Fruit fly (Drosophila melanogaster) whole organism, prepupa: Measurements from ENCODE around the gene CG12522.

Source experiments
- CG10631 ChIP-seq: fragments of 200-800 bp; sonication (Bioruptor generic); optimal IDR thresholded peaks from 2 replicates; lab custom pipeline; 2016; ENCODE audit warnings: missing biosample characterization, missing genetic modification characterization
- CG10669 ChIP-seq: fragments of 200-800 bp; sonication (Bioruptor generic); optimal IDR thresholded peaks from 3 replicates; lab custom pipeline; 2018; ENCODE audit warnings: missing biosample characterization, mild to moderate bottlenecking, missing genetic modification characterization, moderate library complexity
- CG11294 ChIP-seq: fragments of 200-800 bp; sonication (Bioruptor generic); IDR thresholded peaks from 2 replicates; pipeline ENCODE4 v1.3.6; 2022; ENCODE audit warnings: missing biosample characterization, missing genetic modification characterization
- CG11762 ChIP-seq: fragments of 200-800 bp; sonication (Bioruptor generic); optimal IDR thresholded peaks from 3 replicates; lab custom pipeline; 2016; ENCODE audit warnings: missing biosample characterization, missing genetic modification characterization; ENCODE audit not compliant: insufficient read depth
- CG11902 ChIP-seq: fragments of 200-800 bp; sonication (Bioruptor generic); optimal IDR thresholded peaks from 3 replicates; lab custom pipeline; 2016; ENCODE audit warnings: missing biosample characterization, missing genetic modification characterization
- CG15336 ChIP-seq: fragments of 200-800 bp; sonication (Bioruptor generic); IDR thresholded peaks from 2 replicates; pipeline ENCODE4 v1.3.6; 2022; ENCODE audit warnings: missing biosample characterization, missing genetic modification characterization
- CG1621 ChIP-seq: fragments of 200-800 bp; sonication (Bioruptor generic); optimal IDR thresholded peaks from 3 replicates; lab custom pipeline; 2018; ENCODE audit warnings: missing biosample characterization, mild to moderate bottlenecking, missing genetic modification characterization
- CG16779 ChIP-seq: fragments of 200-800 bp; sonication (Bioruptor generic); optimal IDR thresholded peaks from 3 replicates; lab custom pipeline; 2017; ENCODE audit warnings: missing biosample characterization, mild to moderate bottlenecking, missing genetic modification characterization
- CG31627 ChIP-seq: fragments of 200-800 bp; sonication (Bioruptor generic); optimal IDR thresholded peaks from 3 replicates; lab custom pipeline; 2016; ENCODE audit warnings: missing biosample characterization, missing genetic modification characterization
- CG32006 ChIP-seq: fragments of 200-800 bp; sonication (Bioruptor generic); optimal IDR thresholded peaks from 3 replicates; lab custom pipeline; 2017; ENCODE audit warnings: missing biosample characterization, mild to moderate bottlenecking, missing genetic modification characterization
- CG3919 ChIP-seq: fragments of 200-800 bp; sonication (Bioruptor generic); optimal IDR thresholded peaks from 3 replicates; lab custom pipeline; 2016; ENCODE audit warnings: missing biosample characterization, missing genetic modification characterization
- CG4318 ChIP-seq: fragments of 200-800 bp; sonication (Bioruptor generic); optimal IDR thresholded peaks from 3 replicates; lab custom pipeline; 2017; ENCODE audit warnings: missing biosample characterization, mild to moderate bottlenecking, missing genetic modification characterization
- CG6276 ChIP-seq: fragments of 200-800 bp; sonication (Bioruptor generic); optimal IDR thresholded peaks from 2 replicates; lab custom pipeline; 2017; ENCODE audit warnings: missing biosample characterization, mild to moderate bottlenecking, missing genetic modification characterization
- CG6808 ChIP-seq: fragments of 200-800 bp; sonication (Bioruptor generic); optimal IDR thresholded peaks from 3 replicates; lab custom pipeline; 2017; ENCODE audit warnings: missing biosample characterization, missing genetic modification characterization, mild to moderate bottlenecking, moderate library complexity, missing genetic modification reagents
- CG6854 ChIP-seq: fragments of 200-800 bp; sonication (Bioruptor generic); optimal IDR thresholded peaks from 2 replicates; lab custom pipeline; 2017; ENCODE audit warnings: missing biosample characterization, mild to moderate bottlenecking, missing genetic modification characterization
- CG8632 ChIP-seq: fragments of 200-800 bp; sonication (Bioruptor generic); optimal IDR thresholded peaks from 3 replicates; lab custom pipeline; 2016; ENCODE audit warnings: missing biosample characterization, missing genetic modification characterization
- Eip75B ChIP-seq: fragments of 200-800 bp; sonication (Bioruptor generic); optimal IDR thresholded peaks from 3 replicates; lab custom pipeline; 2016; ENCODE audit warnings: missing biosample characterization, missing genetic modification characterization
- Eip93F ChIP-seq: fragments of 200-800 bp; sonication (Bioruptor generic); optimal IDR thresholded peaks from 2 replicates; lab custom pipeline; 2016; ENCODE audit warnings: missing biosample characterization, mild to moderate bottlenecking, missing genetic modification characterization
- Ets21C ChIP-seq: fragments of 200-800 bp; sonication (Bioruptor generic); optimal IDR thresholded peaks from 3 replicates; lab custom pipeline; 2016; ENCODE audit warnings: missing biosample characterization, missing genetic modification characterization
- Ets96B ChIP-seq: fragments of 200-800 bp; optimal IDR thresholded peaks from 2 replicates; lab custom pipeline; 2019; ENCODE audit warnings: missing biosample characterization, mild to moderate bottlenecking, missing genetic modification characterization, moderate library complexity
- Gug ChIP-seq: fragments of 200-800 bp; sonication (Bioruptor generic); IDR thresholded peaks from 2 replicates; pipeline ENCODE4 v1.3.6; 2022; ENCODE audit warnings: missing biosample characterization, missing genetic modification characterization
- Hr38 ChIP-seq: sonication (Bioruptor generic); optimal IDR thresholded peaks from 2 replicates; lab custom pipeline; 2016; ENCODE audit warnings: missing biosample characterization, missing genetic modification characterization
- Hr4 ChIP-seq: fragments of 200-800 bp; sonication (Bioruptor generic); optimal IDR thresholded peaks from 3 replicates; lab custom pipeline; 2016; ENCODE audit warnings: missing biosample characterization, missing genetic modification characterization
- OdsH ChIP-seq: fragments of 200-800 bp; sonication (Bioruptor generic); optimal IDR thresholded peaks from 3 replicates; lab custom pipeline; 2016; ENCODE audit warnings: missing biosample characterization, missing genetic modification characterization
- Smox ChIP-seq: fragments of 200-800 bp; sonication (Bioruptor generic); optimal IDR thresholded peaks from 3 replicates; lab custom pipeline; 2016; ENCODE audit warnings: missing biosample characterization, missing genetic modification characterization
- Sox102F ChIP-seq: fragments of 200-800 bp; sonication (Bioruptor generic); optimal IDR thresholded peaks from 2 replicates; lab custom pipeline; 2016; ENCODE audit warnings: missing biosample characterization, mild to moderate bottlenecking, missing genetic modification characterization
- Sox15 ChIP-seq: fragments of 200-800 bp; sonication (Bioruptor generic); optimal IDR thresholded peaks from 3 replicates; lab custom pipeline; 2016; ENCODE audit warnings: missing biosample characterization, missing genetic modification characterization
- achi ChIP-seq: fragments of 200-800 bp; sonication (Bioruptor generic); optimal IDR thresholded peaks from 3 replicates; lab custom pipeline; 2016; ENCODE audit warnings: missing biosample characterization, missing genetic modification characterization
- acj6 ChIP-seq: fragments of 200-800 bp; sonication (Bioruptor generic); optimal IDR thresholded peaks from 3 replicates; lab custom pipeline; 2016; ENCODE audit warnings: missing biosample characterization, missing genetic modification characterization
- cyc ChIP-seq: fragments of 200-800 bp; sonication (Bioruptor generic); optimal IDR thresholded peaks from 3 replicates; lab custom pipeline; 2016; ENCODE audit warnings: missing biosample characterization, missing genetic modification characterization
- dac ChIP-seq: fragments of 200-800 bp; sonication (Bioruptor generic); optimal IDR thresholded peaks from 2 replicates; lab custom pipeline; 2017; ENCODE audit warnings: missing biosample characterization, mild to moderate bottlenecking, missing genetic modification characterization
- dsx ChIP-seq: fragments of 200-800 bp; optimal IDR thresholded peaks from 3 replicates; lab custom pipeline; 2019; ENCODE audit warnings: missing biosample characterization, mild to moderate bottlenecking, missing genetic modification characterization, moderate library complexity; ENCODE audit not compliant: poor library complexity, severe bottlenecking
- eg ChIP-seq: fragments of 200-800 bp; sonication (Bioruptor generic); IDR thresholded peaks from 3 replicates; pipeline ENCODE4 v1.3.6; 2022; ENCODE audit warnings: missing biosample characterization, missing genetic modification characterization
- esn ChIP-seq: fragments of 200-800 bp; sonication (Bioruptor generic); optimal IDR thresholded peaks from 2 replicates; lab custom pipeline; 2016; ENCODE audit warnings: missing biosample characterization, mild to moderate bottlenecking, missing genetic modification characterization, moderate library complexity
- fd59A ChIP-seq: fragments of 200-800 bp; sonication (Bioruptor generic); optimal IDR thresholded peaks from 2 replicates; lab custom pipeline; 2017; ENCODE audit warnings: missing biosample characterization, mild to moderate bottlenecking, missing genetic modification characterization, missing genetic modification reagents
- fkh ChIP-seq: fragments of 200-800 bp; sonication (Bioruptor generic); optimal IDR thresholded peaks from 3 replicates; lab custom pipeline; 2017; ENCODE audit warnings: missing biosample characterization, mild to moderate bottlenecking, missing genetic modification characterization, moderate library complexity
- lz ChIP-seq: fragments of 200-800 bp; sonication (Bioruptor generic); optimal IDR thresholded peaks from 3 replicates; lab custom pipeline; 2016; ENCODE audit warnings: missing biosample characterization, missing genetic modification characterization
- net ChIP-seq: fragments of 200-800 bp; sonication (Bioruptor generic); optimal IDR thresholded peaks from 3 replicates; lab custom pipeline; 2016; ENCODE audit warnings: missing biosample characterization, missing genetic modification characterization
- salr ChIP-seq, 2 experiments: fragments of 200-800 bp; sonication (Bioruptor generic); optimal IDR thresholded peaks; 3 replicates each; lab custom pipeline; 2016 to 2018; ENCODE audit warnings: missing biosample characterization in 2 of 2, missing genetic modification characterization in 2 of 2, mild to moderate bottlenecking in 1 of 2
- spab ChIP-seq: fragments of 200-800 bp; sonication (Bioruptor generic); optimal IDR thresholded peaks from 2 replicates; lab custom pipeline; 2017; ENCODE audit warnings: missing biosample characterization, mild to moderate bottlenecking, missing genetic modification characterization, missing genetic modification reagents
- svp ChIP-seq: fragments of 200-800 bp; sonication (Bioruptor generic); peaks from one replicate; lab custom pipeline; 2016; ENCODE audit warnings: missing biosample characterization, missing genetic modification characterization
- topi ChIP-seq: fragments of 200-800 bp; sonication (Bioruptor generic); optimal IDR thresholded peaks from 3 replicates; lab custom pipeline; 2016; ENCODE audit warnings: missing biosample characterization, missing genetic modification characterization
- vri ChIP-seq: fragments of 200-800 bp; sonication (Bioruptor generic); optimal IDR thresholded peaks from 3 replicates; lab custom pipeline; 2016; ENCODE audit warnings: missing biosample characterization, mild to moderate bottlenecking, missing genetic modification characterization

Gene CG12522

DNA sequence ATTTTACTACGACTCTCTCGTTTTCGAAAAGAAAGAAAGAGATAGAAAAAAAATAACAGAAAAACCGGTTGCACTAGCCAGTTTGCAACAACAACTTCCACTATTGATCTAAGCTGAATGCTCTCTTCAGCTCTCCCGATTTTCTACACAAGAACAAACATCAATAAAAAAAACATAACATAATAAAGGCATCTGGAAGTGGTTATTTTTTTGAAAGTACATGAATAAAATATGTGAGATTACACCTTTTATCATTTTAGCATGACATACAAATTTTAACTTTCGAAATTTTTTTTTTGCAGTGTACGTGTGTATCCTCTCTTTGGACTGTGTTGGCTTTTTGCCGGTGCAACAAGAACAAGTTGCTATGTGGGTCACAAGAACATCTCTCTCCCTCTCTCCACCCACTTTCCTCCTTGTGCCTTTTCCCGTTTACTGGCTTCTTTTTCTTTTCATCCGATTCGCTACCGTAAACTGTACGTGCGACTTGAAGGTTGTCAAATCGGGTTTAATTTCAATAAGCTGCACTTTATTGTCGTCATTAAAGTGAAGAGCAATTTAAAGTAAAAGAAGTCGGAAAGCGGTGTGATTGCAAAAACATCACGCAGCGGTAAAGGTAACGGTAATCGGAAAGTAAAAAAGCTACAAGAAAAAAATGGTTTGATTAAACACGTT lies 23.3 kb upstream of the CG12522 start (continued):
- TF ChIP-seq achi (GFP tag; lab: Kevin White, UChicago) (peak; percentile 98), spab (GFP tag; lab: Kevin White, UChicago) (peak; percentile 95), eg (peak; percentile 100), Sox102F (peak; percentile 87), acj6 (GFP tag; lab: Kevin White, UChicago) (peak; percentile 97), net (GFP tag; lab: Kevin White, UChicago) (peak; percentile 99), Gug (GFP tag; lab: Robert Waterston, UW) (peak; percentile 99), Sox15 (peak; percentile 80), CG10631 (GFP tag; lab: Kevin White, UChicago) (peak; percentile 98), Hr38 (GFP tag; lab: Kevin White, UChicago) (peak; percentile 93), vri (peak; percentile 63), dac (peak; percentile 94), CG4318 (peak; percentile 96), CG11902 (peak; percentile 83), Smox (GFP tag; lab: Kevin White, UChicago) (no peak), CG6276 (GFP tag; lab: Kevin White, UChicago) (peak; percentile 99), Eip75B (GFP tag; lab: Kevin White, UChicago) (peak; percentile 99), Ets96B (tag; lab: Kevin White, UChicago) (peak; percentile 97), CG1621 (tag; lab: Kevin White, UChicago) (peak; percentile 93), CG11294 (peak; percentile 99), CG11762 (GFP tag; lab: Kevin White, UChicago) (peak; percentile 97), fd59A (GFP tag; lab: Kevin White, UChicago) (peak; percentile 96), CG6854 (GFP tag; lab: Kevin White, UChicago) (peak; percentile 66), CG15336 (GFP tag; lab: Robert Waterston, UW) (peak; percentile 100), Ets21C (GFP tag; lab: Kevin White, UChicago) (peak; percentile 79), CG6808 (peak; percentile 93)

DNA sequence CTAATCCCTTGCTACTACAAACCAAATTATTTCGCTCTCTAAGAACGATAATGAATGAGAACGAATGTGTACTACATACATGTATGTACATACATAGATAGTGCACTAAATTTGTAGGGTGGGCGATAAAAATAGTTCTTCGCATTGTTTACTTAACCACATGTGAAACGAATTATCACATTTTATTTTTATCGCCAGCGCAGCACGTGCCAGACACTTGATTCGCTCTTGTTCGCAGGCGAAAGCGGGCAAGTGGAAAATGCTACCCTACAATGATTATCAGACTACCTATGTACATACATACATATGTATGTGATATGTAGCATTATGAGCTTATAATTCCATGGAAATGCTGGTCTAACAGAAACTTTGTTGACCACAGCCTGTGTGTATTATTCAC lies 22.2 kb upstream of the CG12522 start:
- no peak for TF ChIP-seq OdsH (GFP tag; lab: Kevin White, UChicago)
- no peak for TF ChIP-seq Eip93F (GFP tag; lab: Kevin White, UChicago)
- peak; percentile 84 for TF ChIP-seq fkh
- TF ChIP-seq, all 60 proteins: peak for 1

DNA sequence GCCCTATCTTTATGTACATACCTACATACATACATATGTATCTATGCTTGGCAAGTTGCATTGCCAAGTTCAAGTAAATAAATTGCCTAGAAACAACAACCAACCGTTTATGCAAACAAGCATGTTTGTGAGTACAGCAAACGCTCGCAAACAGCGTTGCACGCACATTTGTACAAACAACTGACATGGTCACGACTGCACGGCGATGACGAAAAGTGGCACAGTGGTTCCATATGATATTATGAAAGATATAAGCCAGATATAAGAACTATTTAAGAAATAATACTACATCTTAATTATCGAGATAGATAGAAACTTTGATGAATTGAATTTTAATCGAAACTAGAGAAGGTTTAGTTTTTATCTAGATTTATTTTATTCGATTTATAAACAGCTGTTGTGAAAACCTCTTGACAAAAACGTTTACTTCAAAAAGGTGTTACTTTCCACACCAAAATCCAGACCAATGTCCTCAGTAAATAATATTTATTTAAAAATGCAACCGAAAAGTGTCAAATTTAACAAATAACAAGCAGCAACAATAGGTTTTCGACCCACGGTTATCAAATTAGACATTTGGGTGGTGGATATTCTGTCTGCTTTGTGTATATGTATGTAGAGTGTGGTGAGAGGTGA lies 18.1 kb upstream of the CG12522 start:
- TF ChIP-seq OdsH (GFP tag; lab: Kevin White, UChicago) (peak; percentile 77), dsx (no peak), Gug (GFP tag; lab: Robert Waterston, UW) (peak; percentile 58), CG8632 (GFP tag; lab: Kevin White, UChicago) (peak; percentile 68), CG10669 (GFP tag; lab: Kevin White, UChicago) (peak; percentile 32), esn (GFP tag; lab: Kevin White, UChicago) (peak; percentile 81), Eip75B (GFP tag; lab: Kevin White, UChicago) (peak; percentile 49), achi (GFP tag; lab: Kevin White, UChicago) (peak; percentile 77), cyc (GFP tag; lab: Kevin White, UChicago) (peak; percentile 42), CG16779 (peak; percentile 3), CG4318 (peak; percentile 77), Smox (GFP tag; lab: Kevin White, UChicago) (peak; percentile 71), lz (peak; percentile 60), svp (GFP tag; lab: Kevin White, UChicago) (peak; percentile 88), fd59A (GFP tag; lab: Kevin White, UChicago) (no peak), CG3919 (GFP tag; lab: Kevin White, UChicago) (peak; percentile 55), Hr38 (GFP tag; lab: Kevin White, UChicago) (no peak), Sox15 (peak; percentile 8), salr (GFP tag; optimal IDR thresholded peaks at IDR 0.05; lab: Kevin White, UChicago) (peak in 1 of 2 experiments; percentile 85), net (GFP tag; lab: Kevin White, UChicago) (peak; percentile 84), topi (GFP tag; lab: Kevin White, UChicago) (peak; percentile 75), CG1621 (tag; lab: Kevin White, UChicago) (no peak), Ets96B (tag; lab: Kevin White, UChicago) (peak; percentile 38), CG32006 (GFP tag; lab: Kevin White, UChicago) (peak; percentile 90), CG11762 (GFP tag; lab: Kevin White, UChicago) (peak; percentile 50), dac (peak; percentile 53), Eip93F (GFP tag; lab: Kevin White, UChicago) (no peak), Hr4 (GFP tag; lab: Kevin White, UChicago) (peak; percentile 88), CG31627 (GFP tag; lab: Kevin White, UChicago) (peak; percentile 54), CG11902 (no peak)
